Worm (Caenorhabditis elegans): ENCODE data around the gene H01G02.4.

DNA sequence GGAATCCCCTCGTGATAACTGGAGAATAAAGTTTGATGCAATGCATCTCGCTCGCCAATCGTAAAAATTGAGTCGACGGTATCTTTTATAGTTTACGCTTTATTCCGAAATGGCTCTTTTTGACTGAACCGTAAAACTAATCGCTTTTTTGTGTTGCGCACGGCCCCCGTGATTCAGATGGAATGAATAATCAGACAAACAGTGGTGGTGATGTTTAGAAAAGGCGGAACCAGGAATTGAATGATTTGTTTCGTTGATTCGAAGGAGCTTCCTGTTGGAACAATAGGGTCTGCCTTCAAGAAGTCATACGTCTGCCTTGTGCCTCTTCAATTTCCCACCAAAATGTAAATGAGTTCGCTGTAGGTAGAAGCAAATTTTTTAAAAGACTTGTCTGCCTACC is 48.6 kb downstream of the H01G02.4 start, which contains the start of gene scl-18:
- TF ChIP-seq elt-3 (tag; optimal IDR thresholded peaks at IDR 0.05) (no peak), aly-2 (tag; optimal IDR thresholded peaks at IDR 0.05) (no peak), fkh-2 (tag; optimal IDR thresholded peaks at IDR 0.05) (no peak), ztf-4 (tag; optimal IDR thresholded peaks at IDR 0.05) (no peak), jun-1 (tag; optimal IDR thresholded peaks at IDR 0.05) (no peak), ama-1 (optimal IDR thresholded peaks at IDR 0.05) (no peak), skn-1 (tag; optimal IDR thresholded peaks at IDR 0.05) (no peak)
